Fruit fly (Drosophila melanogaster) whole organism, embryonic: Measurements from ENCODE around the gene MBD-like.
A peak's percentile ranks its signal among the peaks of the same experiment; 100 is the strongest.

Experiments used
- CG10959 ChIP-seq: fragments of 200-800 bp; sonication (Bioruptor generic); IDR thresholded peaks from 2 replicates; pipeline ENCODE4 v1.3.6; 2022; ENCODE audit warnings: missing biosample characterization, missing genetic modification characterization
- CG11504 ChIP-seq: fragments of 200-800 bp; sonication (Bioruptor generic); optimal IDR thresholded peaks from 3 replicates; lab custom pipeline; 2019; ENCODE audit warnings: missing biosample characterization, mild to moderate bottlenecking, missing genetic modification characterization, moderate library complexity
- CG12659 ChIP-seq: fragments of 200-800 bp; sonication (Bioruptor generic); optimal IDR thresholded peaks from 3 replicates; lab custom pipeline; 2017; ENCODE audit warnings: mild to moderate bottlenecking, missing biosample characterization, missing genetic modification reagents, missing genetic modification characterization
- CG13296 ChIP-seq: fragments of 200-800 bp; sonication (Bioruptor generic); optimal IDR thresholded peaks from 3 replicates; lab custom pipeline; 2018; ENCODE audit warnings: missing biosample characterization, mild to moderate bottlenecking, missing genetic modification characterization
- CG15601 ChIP-seq: fragments of 200-800 bp; sonication (Bioruptor generic); optimal IDR thresholded peaks from 3 replicates; lab custom pipeline; 2019; ENCODE audit warnings: missing biosample characterization, mild to moderate bottlenecking, missing genetic modification characterization, moderate library complexity
- CG1602 ChIP-seq: fragments of 200-800 bp; sonication (Bioruptor generic); optimal IDR thresholded peaks from 3 replicates; lab custom pipeline; 2016; ENCODE audit warnings: missing biosample characterization, missing genetic modification characterization
- CG16779 ChIP-seq: fragments of 200-800 bp; sonication (Bioruptor generic); IDR thresholded peaks from 2 replicates; pipeline ENCODE4 v1.3.6; 2022; ENCODE audit warnings: missing biosample characterization, missing genetic modification characterization
- CG17359 ChIP-seq: fragments of 200-800 bp; sonication (Bioruptor generic); optimal IDR thresholded peaks from 3 replicates; lab custom pipeline; 2018; ENCODE audit warnings: missing biosample characterization, mild to moderate bottlenecking, missing genetic modification characterization, moderate library complexity
- CG2875 ChIP-seq: fragments of 200-800 bp; sonication (Bioruptor generic); optimal IDR thresholded peaks from 2 replicates; lab custom pipeline; 2017; ENCODE audit warnings: missing biosample characterization, mild to moderate bottlenecking, missing genetic modification characterization, missing genetic modification reagents
- CG2889 ChIP-seq: fragments of 200-800 bp; sonication (Bioruptor generic); IDR thresholded peaks from 3 replicates; pipeline ENCODE4 v1.3.6; 2022; ENCODE audit warnings: missing biosample characterization, missing genetic modification characterization
- CG3281 ChIP-seq: fragments of 200-800 bp; sonication (Bioruptor generic); optimal IDR thresholded peaks from 3 replicates; lab custom pipeline; 2017; ENCODE audit warnings: missing biosample characterization, mild to moderate bottlenecking, missing genetic modification characterization
- CG3726 ChIP-seq: fragments of 200-800 bp; sonication (Bioruptor generic); IDR thresholded peaks from 3 replicates; pipeline ENCODE4, ENCODE4 v1.3.6; 2022; ENCODE audit warnings: missing biosample characterization, missing genetic modification characterization
- CG4617 ChIP-seq: fragments of 200-800 bp; sonication (Bioruptor generic); optimal IDR thresholded peaks from 3 replicates; lab custom pipeline; 2016; ENCODE audit warnings: missing biosample characterization, missing genetic modification characterization, borderline replicate concordance
- CG8089 ChIP-seq: fragments of 200-800 bp; sonication (Bioruptor generic); optimal IDR thresholded peaks from 3 replicates; lab custom pipeline; 2016; ENCODE audit warnings: missing biosample characterization, missing genetic modification characterization
- CG8290 ChIP-seq, 3 experiments: fragments of 200-800 bp; sonication (Bioruptor generic); optimal IDR thresholded peaks; 2 replicates each; lab custom pipeline; 2016 to 2019; ENCODE audit warnings: missing biosample characterization in 3 of 3, missing genetic modification characterization in 3 of 3, mild to moderate bottlenecking in 2 of 3, moderate library complexity in 1 of 3
- CG9609 ChIP-seq: fragments of 200-800 bp; sonication (Bioruptor generic); optimal IDR thresholded peaks from 3 replicates; lab custom pipeline; 2016; ENCODE audit warnings: missing biosample characterization, missing genetic modification characterization
- CG9932 ChIP-seq: fragments of 200-800 bp; sonication (Bioruptor generic); IDR thresholded peaks from 2 replicates; pipeline ENCODE4 v1.3.6; 2022; ENCODE audit warnings: missing biosample characterization, missing genetic modification characterization
- Dp ChIP-seq: fragments of 200-800 bp; sonication (Bioruptor generic); optimal IDR thresholded peaks from 2 replicates; lab custom pipeline; 2018; ENCODE audit warnings: missing biosample characterization, mild to moderate bottlenecking, missing genetic modification characterization, moderate library complexity
- HLHmδ ChIP-seq: fragments of 200-800 bp; sonication (Bioruptor generic); optimal IDR thresholded peaks from 2 replicates; lab custom pipeline; 2018; ENCODE audit warnings: missing biosample characterization, mild to moderate bottlenecking, missing genetic modification characterization, moderate library complexity
- HmgD ChIP-seq: fragments of 200-800 bp; sonication (Bioruptor generic); optimal IDR thresholded peaks from 3 replicates; lab custom pipeline; 2016; ENCODE audit warnings: missing biosample characterization, missing genetic modification characterization
- HmgZ ChIP-seq: fragments of 200-800 bp; sonication (Bioruptor generic); optimal IDR thresholded peaks from 2 replicates; lab custom pipeline; 2018; ENCODE audit warnings: missing biosample characterization, mild to moderate bottlenecking, missing genetic modification characterization
- Hmx ChIP-seq: fragments of 200-800 bp; sonication (Bioruptor generic); optimal IDR thresholded peaks from 2 replicates; lab custom pipeline; 2016; ENCODE audit warnings: missing biosample characterization, missing genetic modification characterization
- Max ChIP-seq: fragments of 200-800 bp; sonication (Bioruptor generic); optimal IDR thresholded peaks from 2 replicates; lab custom pipeline; 2016; ENCODE audit warnings: missing biosample characterization, mild to moderate bottlenecking, missing genetic modification characterization
- PHDP ChIP-seq: fragments of 200-800 bp; sonication (Bioruptor generic); optimal IDR thresholded peaks from 3 replicates; lab custom pipeline; 2018; ENCODE audit warnings: missing biosample characterization, mild to moderate bottlenecking, missing genetic modification characterization, moderate library complexity
- Vsx1 ChIP-seq: fragments of 200-800 bp; sonication (Bioruptor generic); optimal IDR thresholded peaks from 2 replicates; lab custom pipeline; 2017; ENCODE audit warnings: missing biosample characterization, mild to moderate bottlenecking, missing genetic modification characterization, missing genetic modification reagents
- ara ChIP-seq: fragments of 200-800 bp; sonication (Bioruptor generic); IDR thresholded peaks from 2 replicates; pipeline ENCODE4 v1.3.6; 2022; ENCODE audit warnings: missing biosample characterization, missing genetic modification characterization
- bbx ChIP-seq: fragments of 200-800 bp; sonication (Bioruptor generic); IDR thresholded peaks from 2 replicates; pipeline ENCODE4 v1.3.6; 2022; ENCODE audit warnings: missing biosample characterization, missing genetic modification characterization; ENCODE audit not compliant: partially characterized antibody
- br ChIP-seq: fragments of >200 bp; optimal IDR thresholded peaks from 2 replicates; lab custom pipeline; 2017
- btn ChIP-seq: fragments of 200-800 bp; sonication (Bioruptor generic); optimal IDR thresholded peaks from 2 replicates; lab custom pipeline; 2016; ENCODE audit warnings: missing biosample characterization, missing genetic modification characterization
- cg ChIP-seq: fragments of 200-800 bp; sonication (Bioruptor generic); optimal IDR thresholded peaks from 3 replicates; lab custom pipeline; 2019; ENCODE audit warnings: missing biosample characterization, mild to moderate bottlenecking, missing genetic modification characterization, moderate library complexity
- chif ChIP-seq, 2 experiments: fragments of 200-800 bp; sonication (Bioruptor generic); optimal IDR thresholded peaks; 3 replicates each; lab custom pipeline; 2016; ENCODE audit warnings: missing biosample characterization in 2 of 2, missing genetic modification characterization in 2 of 2
- chinmo ChIP-seq: fragments of 200-800 bp; sonication (Bioruptor generic); IDR thresholded peaks from 4 replicates; pipeline ENCODE4 v1.3.6; 2022; ENCODE audit warnings: missing biosample characterization, missing genetic modification characterization; ENCODE audit not compliant: partially characterized antibody
- danr ChIP-seq: fragments of 200-800 bp; sonication (Bioruptor generic); IDR thresholded peaks from 2 replicates; pipeline ENCODE4 v1.3.6; 2022; ENCODE audit warnings: missing biosample characterization, missing genetic modification characterization
- dmrt99B ChIP-seq: fragments of 200-800 bp; sonication (Bioruptor generic); optimal IDR thresholded peaks from 2 replicates; lab custom pipeline; 2018; ENCODE audit warnings: missing biosample characterization, mild to moderate bottlenecking, missing genetic modification characterization, moderate library complexity
- fu2 ChIP-seq: fragments of 200-800 bp; sonication (Bioruptor generic); optimal IDR thresholded peaks from 2 replicates; lab custom pipeline; 2016; ENCODE audit warnings: missing biosample characterization, missing genetic modification characterization
- gce ChIP-seq: fragments of 200-800 bp; sonication (Bioruptor generic); IDR thresholded peaks from 3 replicates; pipeline ENCODE4 v1.3.6; 2022; ENCODE audit warnings: missing biosample characterization, missing genetic modification characterization
- grau ChIP-seq: fragments of 200-800 bp; optimal IDR thresholded peaks from 3 replicates; lab custom pipeline; 2019; ENCODE audit warnings: missing biosample characterization, mild to moderate bottlenecking, missing genetic modification characterization, moderate library complexity
- hb ChIP-seq: fragments of 200-800 bp; sonication (Bioruptor generic); IDR thresholded peaks from 3 replicates; pipeline ENCODE4 v1.3.6; 2022; ENCODE audit warnings: missing biosample characterization, missing genetic modification characterization; ENCODE audit not compliant: partially characterized antibody
- ken ChIP-seq: fragments of 200-800 bp; sonication (Bioruptor generic); IDR thresholded peaks from 3 replicates; pipeline ENCODE4 v1.3.6; 2022; ENCODE audit warnings: missing biosample characterization, missing genetic modification characterization
- nom ChIP-seq: fragments of 200-800 bp; sonication (Bioruptor generic); optimal IDR thresholded peaks from 2 replicates; lab custom pipeline; 2017; ENCODE audit warnings: missing biosample characterization, missing genetic modification characterization, mild to moderate bottlenecking, moderate library complexity, missing genetic modification reagents
- odd ChIP-seq: fragments of 200-800 bp; sonication (Bioruptor generic); optimal IDR thresholded peaks from 2 replicates; lab custom pipeline; 2017; ENCODE audit warnings: missing biosample characterization, mild to moderate bottlenecking, missing genetic modification characterization
- pita ChIP-seq: fragments of 200-800 bp; sonication (Bioruptor generic); optimal IDR thresholded peaks from 2 replicates; lab custom pipeline; 2017; ENCODE audit warnings: missing biosample characterization, mild to moderate bottlenecking, missing genetic modification characterization
- ro ChIP-seq: fragments of 200-800 bp; sonication (Bioruptor generic); IDR thresholded peaks from 2 replicates; pipeline ENCODE4 v1.3.6; 2022; ENCODE audit warnings: missing biosample characterization, missing genetic modification characterization
- stc ChIP-seq: fragments of 200-800 bp; sonication (Bioruptor generic); IDR thresholded peaks from 2 replicates; pipeline ENCODE4 v1.3.6; 2022; ENCODE audit warnings: missing biosample characterization, missing genetic modification characterization
- stwl ChIP-seq: fragments of 200-800 bp; sonication (Bioruptor generic); optimal IDR thresholded peaks from 3 replicates; lab custom pipeline; 2018; ENCODE audit warnings: missing biosample characterization, mild to moderate bottlenecking, missing genetic modification characterization, moderate library complexity
- tll ChIP-seq, 2 experiments: fragments of 200-800 bp in 1 of 2; fragments of >200 bp in 1 of 2; sonication (Bioruptor generic) in 1 of 2; optimal IDR thresholded peaks; 2 replicates each; lab custom pipeline; 2017 to 2019; ENCODE audit warnings: missing biosample characterization in 2 of 2, missing genetic modification characterization in 2 of 2, mild to moderate bottlenecking in 1 of 2, moderate library complexity in 1 of 2
- toy ChIP-seq: fragments of 200-800 bp; sonication (Bioruptor generic); IDR thresholded peaks from 2 replicates; pipeline ENCODE4 v1.3.6; 2022; ENCODE audit warnings: missing biosample characterization, missing genetic modification characterization
- wdn ChIP-seq: fragments of 200-800 bp; sonication (Bioruptor generic); IDR thresholded peaks from 2 replicates; pipeline ENCODE4 v1.3.6; 2022; ENCODE audit warnings: missing biosample characterization, missing genetic modification characterization
- zfh1 ChIP-seq: fragments of 200-800 bp; sonication (Bioruptor generic); IDR thresholded peaks from 3 replicates; pipeline ENCODE4 v1.3.6; 2022; ENCODE audit warnings: missing biosample characterization, missing genetic modification characterization

Gene MBD-like

DNA sequence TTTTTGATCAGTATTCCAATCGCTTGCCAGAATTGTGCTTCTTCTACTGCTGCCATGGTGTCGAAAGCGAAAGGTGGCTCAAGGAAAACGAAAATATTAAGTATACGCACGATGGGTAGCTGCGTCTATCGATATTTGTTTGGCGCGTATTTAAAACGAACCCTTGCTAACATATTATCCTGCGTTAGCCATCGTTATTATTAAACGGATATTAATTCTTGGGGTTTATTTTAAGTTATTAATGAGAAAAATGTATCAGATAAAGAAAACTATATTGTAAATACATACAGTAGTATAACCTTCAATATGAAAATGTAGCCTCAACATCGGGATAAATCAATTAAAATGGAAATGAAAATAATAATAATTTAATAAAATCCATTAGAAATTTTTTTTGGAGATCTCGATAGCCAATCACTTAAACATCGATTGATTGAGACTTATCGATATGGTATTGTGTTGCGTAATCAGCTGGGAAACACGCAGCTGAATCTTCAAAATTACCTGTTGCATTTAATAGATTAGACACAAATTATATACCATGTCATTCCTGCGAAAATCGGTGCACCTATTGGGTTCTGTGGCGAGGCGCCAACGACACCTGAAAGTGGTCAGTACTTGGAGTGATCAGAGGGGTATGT is 4.1 kb upstream of the MBD-like start, which contains the start of the genes CG9386 and BckdhA (continued):
- TF ChIP-seq stwl (tag; lab: Kevin White, UChicago) (no peak), pita (no peak), Hmx (GFP tag; lab: Kevin White, UChicago) (peak; percentile 32), fu2 (GFP tag; lab: Kevin White, UChicago) (peak; percentile 46), CG9932 (GFP tag; lab: Robert Waterston, UW) (peak; percentile 80), Vsx1 (GFP tag; lab: Kevin White, UChicago) (no peak), Dp (GFP tag; lab: Kevin White, UChicago) (peak; percentile 77), zfh1 (GFP tag; lab: Robert Waterston, UW) (no peak), CG2875 (GFP tag; lab: Kevin White, UChicago) (no peak), CG17359 (peak; percentile 32), Max (GFP tag; lab: Kevin White, UChicago) (peak; percentile 60), br (lab: Kevin White, UChicago) (no peak), gce (GFP tag; lab: Robert Waterston, UW) (no peak), grau (tag; lab: Kevin White, UChicago) (peak; percentile 56), HLHmδ (GFP tag; lab: Kevin White, UChicago) (no peak), chif (GFP tag; optimal IDR thresholded peaks at IDR 0.05; lab: Kevin White, UChicago) (peak in 1 of 2 experiments; percentile 40), btn (GFP tag; lab: Kevin White, UChicago) (no peak), toy (GFP tag; lab: Robert Waterston, UW) (no peak), hb (peak; percentile 67; the same call in 2 of the 3 replicates), CG15601 (tag; lab: Kevin White, UChicago) (peak; percentile 38), cg (GFP tag; lab: Kevin White, UChicago) (no peak), HmgZ (tag; lab: Kevin White, UChicago) (peak; percentile 21), nom (GFP tag; lab: Kevin White, UChicago) (no peak), CG3726 (GFP tag; lab: Robert Waterston, UW) (no peak), CG10959 (GFP tag; lab: Robert Waterston, UW) (no peak), danr (GFP tag; lab: Robert Waterston, UW) (no peak), PHDP (tag; lab: Kevin White, UChicago) (peak; percentile 31), chinmo (peak; percentile 72; the same call in 1 of the 4 replicates), CG4617 (GFP tag; lab: Kevin White, UChicago) (no peak), CG8290 (GFP tag; optimal IDR thresholded peaks at IDR 0.05; lab: Kevin White, UChicago) (peak; percentile 61), CG8290 (tag; optimal IDR thresholded peaks at IDR 0.05; lab: Kevin White, UChicago) (peak; percentile 53 to 82), CG2889 (GFP tag; lab: Robert Waterston, UW) (no peak), stc (no peak), CG11504 (no peak), HmgD (GFP tag; lab: Kevin White, UChicago) (peak; percentile 21), ara (no peak), CG1602 (GFP tag; lab: Kevin White, UChicago) (peak; percentile 30), wdn (no peak), CG9609 (GFP tag; lab: Kevin White, UChicago) (peak; percentile 65), tll (GFP tag; optimal IDR thresholded peaks at IDR 0.05; lab: Kevin White, UChicago) (no peak), bbx (peak; percentile 41; the same call in 1 of the 2 replicates), CG3281 (GFP tag; lab: Kevin White, UChicago) (peak; percentile 44), odd (GFP tag; lab: Kevin White, UChicago) (peak; percentile 48), CG13296 (GFP tag; lab: Kevin White, UChicago) (peak; percentile 59), CG8089 (GFP tag; lab: Kevin White, UChicago) (peak; percentile 28), ken (GFP tag; lab: Robert Waterston, UW) (no peak), dmrt99B (tag; lab: Kevin White, UChicago) (no peak), ro (no peak), CG12659 (GFP tag; lab: Kevin White, UChicago) (peak; percentile 66), CG16779 (GFP tag; lab: Robert Waterston, UW) (no peak)
